Worm (Caenorhabditis elegans) whole organism, mixed stage, embryonic: ENCODE results near the gene srv-6.

ENCODE experiments used
- M03D4.4 ChIP-seq: sonication (generic microtip); optimal IDR thresholded peaks from 2 replicates; lab custom pipeline; 2017; ENCODE audit warnings: mild to moderate bottlenecking, missing genetic modification characterization, missing compliant biosample characterization
- bed-3 ChIP-seq: fragments of 200-800 bp; sonication (Bioruptor generic); optimal IDR thresholded peaks from 3 replicates; lab custom pipeline; 2018; ENCODE audit warnings: mild to moderate bottlenecking, missing genetic modification characterization, moderate library complexity, missing compliant biosample characterization
- blmp-1 ChIP-seq: fragments of 150-350 bp; optimal IDR thresholded peaks from 2 replicates; lab custom pipeline; 2014; ENCODE audit warnings: missing biosample characterization, missing genetic modification characterization
- mab-5 ChIP-seq: fragments of 150-350 bp; optimal IDR thresholded peaks from 2 replicates; lab custom pipeline; 2014; ENCODE audit warnings: missing biosample characterization, missing genetic modification characterization
- snpc-4 ChIP-seq: fragments of 150-350 bp; optimal IDR thresholded peaks from 2 replicates; lab custom pipeline; 2014; ENCODE audit warnings: missing biosample characterization, missing genetic modification characterization

DNA sequence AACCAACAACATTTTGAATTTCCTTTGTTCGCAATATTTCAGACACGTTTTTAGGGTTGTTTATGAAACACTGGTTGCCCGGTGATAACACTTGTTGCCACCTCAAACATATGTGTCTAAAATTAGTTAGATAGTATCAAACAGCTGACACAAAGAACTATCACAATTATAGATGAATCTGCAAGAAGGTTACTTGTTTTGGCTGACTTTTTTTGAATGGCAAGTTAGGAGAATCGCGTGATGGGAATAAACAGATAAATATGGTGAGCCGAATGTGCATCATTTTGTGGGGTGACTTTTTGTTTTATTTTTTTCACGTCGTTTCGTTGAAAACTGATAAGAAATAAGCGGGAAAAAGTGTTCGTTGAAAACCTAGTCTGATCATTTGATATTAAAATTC is 11.7 kb upstream of the srv-6 start:
- no peak for TF ChIP-seq snpc-4 (tag; lab: Kevin White, UChicago)
- no peak for TF ChIP-seq bed-3
- no peak for TF ChIP-seq M03D4.4 (tag; lab: Kevin White, UChicago)
- no peak for TF ChIP-seq blmp-1 (tag; lab: Kevin White, UChicago)
- no peak for TF ChIP-seq mab-5 (tag; lab: Kevin White, UChicago)
